Fruit fly (Drosophila melanogaster): ENCODE measurements around the gene Elp3.

Elp3 gene

dm6 chr2L:4444457-4444856 lies at the start of gene Elp3, which contains the start of gene morgue:
Gene Elp3 (plus strand): TSS chr2L:4444732.
Gene morgue (minus strand): TSS chr2L:4444680.
- TF ChIP-seq CG8478 (optimal IDR thresholded peaks at IDR 0.05) (no peak), psq (optimal IDR thresholded peaks at IDR 0.05) (no peak), usp (GFP tag; optimal IDR thresholded peaks at IDR 0.05) (no peak), EcR (GFP tag; optimal IDR thresholded peaks at IDR 0.05) (no peak), Dll (optimal IDR thresholded peaks at IDR 0.05) (no peak), pan (optimal IDR thresholded peaks at IDR 0.05) (no peak)

- TF ChIP-seq usp (GFP tag; optimal IDR thresholded peaks at IDR 0.05), result no peak
- no peak for TF ChIP-seq Dll (optimal IDR thresholded peaks at IDR 0.05)
- TF ChIP-seq EcR (GFP tag; optimal IDR thresholded peaks at IDR 0.05), result no peak
- TF ChIP-seq psq (optimal IDR thresholded peaks at IDR 0.05), result no peak
- no peak for TF ChIP-seq pan (optimal IDR thresholded peaks at IDR 0.05)
- TF ChIP-seq CG8478 (optimal IDR thresholded peaks at IDR 0.05), result no peak
Measured at dm6 chr2L:4400653-4401052, 43.9 kb upstream of the Elp3 start, which contains the start of gene CG33003. Gene CG33003 (plus strand): TSS chr2L:4400953.

DNA sequence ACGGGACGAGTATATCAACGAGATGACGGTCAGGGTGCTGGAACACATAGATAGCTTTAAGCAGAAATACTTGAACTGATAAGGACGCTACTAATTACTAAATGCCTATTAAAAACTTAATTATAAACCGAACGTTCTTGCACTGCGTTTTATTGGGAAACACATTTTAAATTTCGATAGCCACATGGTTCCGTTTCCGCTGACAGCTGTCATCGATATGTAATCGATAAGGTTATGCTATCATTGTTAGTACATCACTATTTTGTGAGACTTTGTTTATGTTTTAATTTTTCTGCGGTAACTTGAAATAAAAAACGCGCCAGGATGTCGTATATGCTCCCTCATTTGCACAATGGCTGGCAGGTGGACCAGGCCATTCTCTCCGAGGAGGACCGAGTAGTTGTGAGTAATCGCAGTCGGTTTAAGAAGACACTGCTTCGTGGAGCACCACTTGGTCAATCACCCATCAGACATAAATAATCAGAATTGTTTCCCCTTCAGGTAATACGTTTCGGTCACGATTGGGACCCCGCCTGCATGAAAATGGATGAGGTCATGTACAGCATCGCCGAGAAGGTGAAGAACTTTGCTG lies 41.4 kb upstream of the Elp3 start, which contains the start of gene Dim1:
Gene Dim1, plus strand, starts transcription at position 239 of the 592 bp plus-strand sequence.
- no peak for TF ChIP-seq EcR (GFP tag; optimal IDR thresholded peaks at IDR 0.05)
- TF ChIP-seq CG8478 (optimal IDR thresholded peaks at IDR 0.05), result no peak
- no peak for TF ChIP-seq Dll (optimal IDR thresholded peaks at IDR 0.05)
- no peak for TF ChIP-seq pan (optimal IDR thresholded peaks at IDR 0.05)
- TF ChIP-seq psq (optimal IDR thresholded peaks at IDR 0.05), result no peak
- no peak for TF ChIP-seq usp (GFP tag; optimal IDR thresholded peaks at IDR 0.05)

DNA sequence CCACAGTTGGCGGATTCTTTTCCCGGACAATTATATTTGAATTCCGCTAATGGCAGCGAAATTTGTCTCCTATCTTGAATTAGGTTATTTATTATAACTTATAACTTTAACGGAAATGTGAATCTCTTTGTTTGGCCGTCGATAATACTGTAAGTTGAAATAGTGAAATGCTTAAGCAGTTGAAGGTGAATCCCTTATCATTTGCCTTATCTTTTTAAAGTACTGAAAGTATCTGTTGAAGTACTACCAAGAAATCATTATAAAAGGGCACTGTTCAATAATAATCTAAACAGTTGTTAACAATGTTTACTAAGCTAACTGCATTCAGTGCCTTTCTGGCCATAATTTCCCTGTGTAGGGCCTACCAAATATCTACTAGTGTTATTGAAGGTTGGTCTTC lies 33.7 kb upstream of the Elp3 start, which contains the start of gene CG43055:
Gene CG43055, plus strand, starts transcription at position 301 of the 400 bp plus-strand sequence.
- TF ChIP-seq pan (optimal IDR thresholded peaks at IDR 0.05), result no peak
- no peak for TF ChIP-seq EcR (GFP tag; optimal IDR thresholded peaks at IDR 0.05)
- no peak for TF ChIP-seq CG8478 (optimal IDR thresholded peaks at IDR 0.05)
- TF ChIP-seq psq (optimal IDR thresholded peaks at IDR 0.05), result no peak
- TF ChIP-seq usp (GFP tag; optimal IDR thresholded peaks at IDR 0.05), result no peak
- no peak for TF ChIP-seq Dll (optimal IDR thresholded peaks at IDR 0.05)

dm6 chr2L:4414059-4414458 lies 30.5 kb upstream of the Elp3 start:
- no peak for TF ChIP-seq pan (optimal IDR thresholded peaks at IDR 0.05)
- TF ChIP-seq usp (GFP tag; optimal IDR thresholded peaks at IDR 0.05), result no peak
- no peak for TF ChIP-seq CG8478 (optimal IDR thresholded peaks at IDR 0.05)
- TF ChIP-seq Dll (optimal IDR thresholded peaks at IDR 0.05), result no peak
- no peak for TF ChIP-seq psq (optimal IDR thresholded peaks at IDR 0.05)
- no peak for TF ChIP-seq EcR (GFP tag; optimal IDR thresholded peaks at IDR 0.05)

DNA sequence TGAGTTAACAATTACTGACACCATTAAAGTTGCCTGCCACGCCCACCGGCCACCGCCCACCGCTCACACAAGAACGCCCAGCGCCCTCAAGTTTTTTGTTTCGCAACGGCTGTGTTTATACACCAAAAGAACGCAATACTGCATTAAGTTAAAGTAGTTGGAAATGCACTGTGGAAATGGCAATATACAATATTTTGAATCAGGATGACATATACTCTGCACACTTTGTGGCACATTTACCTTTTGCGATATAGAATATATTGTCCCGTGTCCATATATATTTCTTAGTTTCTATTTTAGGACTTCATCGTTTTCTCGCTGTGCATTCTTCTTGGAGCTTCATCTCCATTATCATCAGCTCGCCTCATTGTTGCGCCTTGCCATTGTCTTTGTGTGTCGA lies 28.4 kb upstream of the Elp3 start:
- TF ChIP-seq psq (optimal IDR thresholded peaks at IDR 0.05), result no peak

DNA sequence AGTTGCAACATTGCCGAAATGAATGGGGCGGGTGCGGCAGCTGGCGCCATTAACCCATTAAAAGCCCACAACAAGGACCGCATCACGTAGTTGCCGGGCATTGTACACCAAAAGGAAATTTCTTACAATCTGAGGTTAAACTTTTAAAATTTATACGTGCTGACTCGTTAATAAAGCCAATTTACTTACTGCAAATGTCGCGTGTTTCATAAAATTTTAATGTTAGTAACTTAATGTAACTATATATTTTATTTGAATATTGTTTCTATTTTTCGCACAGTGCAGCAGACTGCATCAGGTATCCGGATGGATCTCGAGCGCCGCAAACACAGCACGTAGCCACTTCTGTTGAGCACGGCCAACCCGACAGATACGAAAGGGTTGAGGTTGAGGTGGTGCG lies 27.6 kb upstream of the Elp3 start:
- no peak for TF ChIP-seq psq (optimal IDR thresholded peaks at IDR 0.05)
- TF ChIP-seq Dll (optimal IDR thresholded peaks at IDR 0.05), result no peak
- TF ChIP-seq EcR (GFP tag; optimal IDR thresholded peaks at IDR 0.05), result no peak
- TF ChIP-seq usp (GFP tag; optimal IDR thresholded peaks at IDR 0.05), result no peak
- no peak for TF ChIP-seq pan (optimal IDR thresholded peaks at IDR 0.05)

DNA sequence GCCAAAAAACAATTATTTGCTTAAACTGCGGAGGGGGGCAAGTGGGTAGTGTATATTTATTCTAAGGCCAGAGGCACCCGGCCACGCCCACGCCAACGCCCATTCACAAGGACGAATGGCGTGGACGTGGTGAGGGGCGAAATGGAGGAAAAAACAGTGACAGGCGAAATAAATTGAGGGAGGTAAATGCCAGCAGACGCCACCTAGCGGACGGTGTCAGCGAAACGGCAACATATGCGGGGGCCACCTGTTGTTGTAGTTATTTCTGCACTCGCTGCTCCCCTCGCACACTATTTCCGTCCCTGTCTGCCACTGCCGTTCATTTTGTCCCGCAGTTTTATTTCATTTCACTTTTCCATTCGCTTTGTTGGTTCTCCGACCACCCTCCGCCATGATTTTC lies 26.6 kb upstream of the Elp3 start:
- TF ChIP-seq Dll (optimal IDR thresholded peaks at IDR 0.05) (no peak), pan (optimal IDR thresholded peaks at IDR 0.05) (no peak), usp (GFP tag; optimal IDR thresholded peaks at IDR 0.05) (no peak), CG8478 (optimal IDR thresholded peaks at IDR 0.05) (no peak)

DNA sequence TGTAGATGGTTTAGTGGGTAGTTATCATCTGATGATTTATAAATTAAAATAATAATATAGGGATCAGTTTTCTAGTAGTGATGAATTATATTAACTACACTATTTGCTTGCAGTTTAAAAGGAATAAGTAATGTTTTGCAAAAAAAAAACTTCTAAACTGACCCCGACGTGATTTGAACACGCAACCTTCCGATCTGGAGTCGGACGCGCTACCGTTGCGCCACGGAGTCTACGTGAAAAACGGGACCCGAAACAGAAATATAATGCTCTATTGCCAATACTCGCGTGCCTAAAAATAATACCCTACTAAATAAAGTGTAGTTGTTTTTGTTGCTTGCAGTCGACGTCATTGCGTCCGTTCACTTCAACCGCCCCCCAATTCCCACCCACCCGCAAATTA lies 25.7 kb upstream of the Elp3 start:
- no peak for TF ChIP-seq usp (GFP tag; optimal IDR thresholded peaks at IDR 0.05)
- TF ChIP-seq EcR (GFP tag; optimal IDR thresholded peaks at IDR 0.05), result no peak
- TF ChIP-seq Dll (optimal IDR thresholded peaks at IDR 0.05), result no peak
- no peak for TF ChIP-seq psq (optimal IDR thresholded peaks at IDR 0.05)
- no peak for TF ChIP-seq CG8478 (optimal IDR thresholded peaks at IDR 0.05)
- TF ChIP-seq pan (optimal IDR thresholded peaks at IDR 0.05), result no peak

dm6 chr2L:4422154-4422553 lies 22.4 kb upstream of the Elp3 start:
- TF ChIP-seq usp (GFP tag; optimal IDR thresholded peaks at IDR 0.05) (no peak), psq (optimal IDR thresholded peaks at IDR 0.05) (no peak), pan (optimal IDR thresholded peaks at IDR 0.05) (no peak), CG8478 (optimal IDR thresholded peaks at IDR 0.05) (no peak), EcR (GFP tag; optimal IDR thresholded peaks at IDR 0.05) (no peak), Dll (optimal IDR thresholded peaks at IDR 0.05) (no peak)

DNA sequence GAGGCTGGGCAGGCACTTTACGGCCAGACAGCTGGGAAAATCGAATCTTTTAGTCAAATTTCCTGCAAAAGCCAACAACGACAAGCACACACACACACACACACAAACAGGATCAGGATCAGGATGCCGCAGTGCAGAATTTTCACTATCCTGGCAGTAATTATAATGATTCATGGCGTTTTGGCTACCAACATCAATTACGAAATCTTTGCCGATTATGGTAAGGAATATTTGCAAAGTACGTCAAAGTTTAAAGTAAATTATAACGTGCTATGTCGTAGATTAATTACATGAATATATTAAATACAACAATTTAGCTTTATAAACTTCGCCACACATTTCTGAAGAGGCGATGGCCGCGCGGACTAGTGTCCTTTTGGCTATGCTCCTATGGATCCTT lies 10.9 kb upstream of the Elp3 start, which contains the start of the genes CG34177 and CG34178:
Gene CG34177, plus strand, starts transcription at position 301 of the 400 bp plus-strand sequence.
Gene CG34178, plus strand, starts transcription at position 301 of the 400 bp plus-strand sequence.
- no peak for TF ChIP-seq EcR (GFP tag; optimal IDR thresholded peaks at IDR 0.05)
- TF ChIP-seq psq (optimal IDR thresholded peaks at IDR 0.05), result no peak
- TF ChIP-seq Dll (optimal IDR thresholded peaks at IDR 0.05), result no peak
- TF ChIP-seq usp (GFP tag; optimal IDR thresholded peaks at IDR 0.05), result no peak
- no peak for TF ChIP-seq CG8478 (optimal IDR thresholded peaks at IDR 0.05)
- no peak for TF ChIP-seq pan (optimal IDR thresholded peaks at IDR 0.05)

dm6 chr2L:4437487-4437886 lies 7.0 kb upstream of the Elp3 start, which contains the start of gene CG43056:
Gene CG43056 (plus strand): TSS chr2L:4437787.
- TF ChIP-seq usp (GFP tag; optimal IDR thresholded peaks at IDR 0.05) (no peak), EcR (GFP tag; optimal IDR thresholded peaks at IDR 0.05) (no peak), Dll (optimal IDR thresholded peaks at IDR 0.05) (no peak), CG8478 (optimal IDR thresholded peaks at IDR 0.05) (no peak), psq (optimal IDR thresholded peaks at IDR 0.05) (no peak), pan (optimal IDR thresholded peaks at IDR 0.05) (no peak)
